Fruit fly (Drosophila melanogaster) whole organism, prepupa: Measurements from ENCODE around the gene Surf1.

ENCODE experiments used
- CG11294 ChIP-seq: fragments of 200-800 bp; sonication (Bioruptor generic); IDR thresholded peaks from 2 replicates; pipeline ENCODE4 v1.3.6; 2022; ENCODE audit warnings: missing biosample characterization, missing genetic modification characterization
- CG16779 ChIP-seq: fragments of 200-800 bp; sonication (Bioruptor generic); optimal IDR thresholded peaks from 3 replicates; lab custom pipeline; 2017; ENCODE audit warnings: missing biosample characterization, mild to moderate bottlenecking, missing genetic modification characterization
- CG4318 ChIP-seq: fragments of 200-800 bp; sonication (Bioruptor generic); optimal IDR thresholded peaks from 3 replicates; lab custom pipeline; 2017; ENCODE audit warnings: missing biosample characterization, mild to moderate bottlenecking, missing genetic modification characterization
- CG6163 ChIP-seq: fragments of 200-800 bp; sonication (Bioruptor generic); IDR thresholded peaks from 3 replicates; pipeline ENCODE4 v1.3.6; 2022; ENCODE audit warnings: missing biosample characterization, missing genetic modification characterization
- CG7368 ChIP-seq: fragments of 200-800 bp; sonication (Bioruptor generic); optimal IDR thresholded peaks from 3 replicates; lab custom pipeline; 2016; ENCODE audit warnings: missing biosample characterization, missing genetic modification characterization
- CG8119 ChIP-seq: fragments of 200-800 bp; sonication (Bioruptor generic); IDR thresholded peaks from 3 replicates; pipeline ENCODE4 v1.3.6; 2022; ENCODE audit warnings: missing biosample characterization, missing genetic modification characterization
- Ets96B ChIP-seq: fragments of 200-800 bp; optimal IDR thresholded peaks from 2 replicates; lab custom pipeline; 2019; ENCODE audit warnings: missing biosample characterization, mild to moderate bottlenecking, missing genetic modification characterization, moderate library complexity
- Gug ChIP-seq: fragments of 200-800 bp; sonication (Bioruptor generic); IDR thresholded peaks from 2 replicates; pipeline ENCODE4 v1.3.6; 2022; ENCODE audit warnings: missing biosample characterization, missing genetic modification characterization
- Hr39 ChIP-seq: fragments of 200-800 bp; sonication (Bioruptor generic); optimal IDR thresholded peaks from 2 replicates; lab custom pipeline; 2016; ENCODE audit warnings: missing biosample characterization, missing genetic modification characterization
- fd85E ChIP-seq: fragments of 200-800 bp; sonication (Bioruptor generic); optimal IDR thresholded peaks from 3 replicates; lab custom pipeline; 2016; ENCODE audit warnings: missing biosample characterization, missing genetic modification characterization
- fkh ChIP-seq: fragments of 200-800 bp; sonication (Bioruptor generic); optimal IDR thresholded peaks from 3 replicates; lab custom pipeline; 2017; ENCODE audit warnings: missing biosample characterization, mild to moderate bottlenecking, missing genetic modification characterization, moderate library complexity

dm6 chr3L:6997410-6997809 is 39.3 kb downstream of the Surf1 start:
- TF ChIP-seq fkh (GFP tag; lab: Kevin White, UChicago): no peak
- TF ChIP-seq Ets96B (tag; lab: Kevin White, UChicago): no peak
- TF ChIP-seq CG4318 (GFP tag; lab: Kevin White, UChicago): no peak
- no peak for TF ChIP-seq CG16779 (tag; lab: Kevin White, UChicago)
- TF ChIP-seq Gug: no peak
- TF ChIP-seq fd85E (GFP tag; lab: Kevin White, UChicago): no peak
- TF ChIP-seq CG11294 (GFP tag; lab: Robert Waterston, UW): no peak
- no peak for TF ChIP-seq Hr39
- no peak for TF ChIP-seq CG7368 (GFP tag; lab: Kevin White, UChicago)
- TF ChIP-seq CG8119 (GFP tag; lab: Robert Waterston, UW): no peak
- no peak for TF ChIP-seq CG6163
